Worm (Caenorhabditis elegans): ENCODE data around the gene tpan-1.

DNA sequence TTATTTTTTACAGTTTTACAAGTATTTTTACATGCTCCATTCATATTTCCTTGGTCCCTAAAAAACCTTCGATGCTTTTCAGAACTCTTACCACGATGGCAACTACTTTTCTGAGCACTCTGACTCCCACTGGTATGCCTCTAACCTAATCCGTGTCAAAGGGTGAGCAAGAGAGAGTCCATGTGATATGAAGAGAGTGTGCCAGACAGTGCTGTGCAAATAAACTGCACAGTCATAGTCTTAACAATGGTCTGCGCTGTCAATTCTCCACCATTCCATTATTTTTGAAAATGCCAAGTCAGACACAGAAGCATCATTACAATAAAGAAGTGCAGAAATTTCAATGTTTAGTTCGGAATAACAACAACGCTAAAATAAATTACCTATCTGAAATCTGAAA is 44.0 kb upstream of the tpan-1 start:
- TF ChIP-seq nhr-77 (tag; optimal IDR thresholded peaks at IDR 0.05) (no peak), unc-39 (tag; optimal IDR thresholded peaks at IDR 0.05) (no peak), ztf-11 (tag; optimal IDR thresholded peaks at IDR 0.05) (no peak), F13H6.1 (tag; optimal IDR thresholded peaks at IDR 0.05) (peak; percentile 26), ZK546.5 (tag; optimal IDR thresholded peaks at IDR 0.05) (no peak)

All from whole organism, L2 larva.